Worm (Caenorhabditis elegans) whole organism, early embryonic: ENCODE data around the gene emre-1.

Source experiments
- B0310.2 ChIP-seq: sonication (generic microtip); optimal IDR thresholded peaks from 2 replicates; lab custom pipeline; 2016; ENCODE audit warnings: mild to moderate bottlenecking, missing genetic modification characterization, missing compliant biosample characterization
- F13C5.2 ChIP-seq: sonication (generic microtip); optimal IDR thresholded peaks from 2 replicates; lab custom pipeline; 2017; ENCODE audit warnings: mild to moderate bottlenecking, missing genetic modification characterization, inconsistent platforms, missing compliant biosample characterization
- aly-1 ChIP-seq: sonication (generic microtip); optimal IDR thresholded peaks from 2 replicates; lab custom pipeline; 2016; ENCODE audit warnings: missing genetic modification characterization, missing compliant biosample characterization
- ama-1 ChIP-seq: fragments of 150-350 bp; optimal IDR thresholded peaks from 2 replicates; lab custom pipeline; 2014
- ceh-13 ChIP-seq: fragments of 200-800 bp; sonication (Bioruptor generic); optimal IDR thresholded peaks from 2 replicates; lab custom pipeline; 2018; ENCODE audit warnings: mild to moderate bottlenecking, missing genetic modification characterization, missing compliant biosample characterization
- ceh-36 ChIP-seq: sonication (generic microtip); optimal IDR thresholded peaks from 2 replicates; lab custom pipeline; 2016; ENCODE audit warnings: missing genetic modification characterization, inconsistent platforms, missing compliant biosample characterization
- ets-7 ChIP-seq: sonication (generic microtip); optimal IDR thresholded peaks from 2 replicates; lab custom pipeline; 2016; ENCODE audit warnings: missing genotype, missing genetic modification characterization, missing compliant biosample characterization
- flt-1 ChIP-seq: fragments of 200-800 bp; sonication (Bioruptor generic); IDR thresholded peaks from 2 replicates; pipeline ENCODE4 v1.3.6; 2022; ENCODE audit warnings: missing genetic modification characterization, missing compliant biosample characterization
- hmbx-1 ChIP-seq: sonication (generic microtip); optimal IDR thresholded peaks from 2 replicates; lab custom pipeline; 2016; ENCODE audit warnings: mild to moderate bottlenecking, missing genetic modification characterization, missing compliant biosample characterization
- hmg-4 ChIP-seq: fragments of 200-800 bp; sonication (Bioruptor generic); optimal IDR thresholded peaks from 2 replicates; lab custom pipeline; 2018; ENCODE audit warnings: mild to moderate bottlenecking, missing genetic modification characterization, missing compliant biosample characterization
- hnd-1 ChIP-seq: sonication (generic microtip); optimal IDR thresholded peaks from 2 replicates; lab custom pipeline; 2016; ENCODE audit warnings: missing genetic modification characterization, missing compliant biosample characterization
- pes-1 ChIP-seq: fragments of 200-800 bp; sonication (Bioruptor generic); IDR thresholded peaks from 2 replicates; pipeline ENCODE4 v1.3.6; 2022; ENCODE audit warnings: missing genetic modification reagents, missing genetic modification characterization, missing compliant biosample characterization
- scrt-1 ChIP-seq: fragments of 200-800 bp; sonication (Bioruptor generic); IDR thresholded peaks from 2 replicates; pipeline ENCODE4 v1.3.6; 2022; ENCODE audit warnings: missing genetic modification characterization, missing compliant biosample characterization
- sea-1 ChIP-seq: fragments of 200-800 bp; sonication (Bioruptor generic); conservative IDR thresholded peaks from 2 replicates; pipeline ENCODE4 v1.3.6; 2022; ENCODE audit warnings: missing genetic modification characterization, missing compliant biosample characterization
- tbx-11 ChIP-seq: fragments of 200-800 bp; sonication (Bioruptor generic); IDR thresholded peaks from 2 replicates; pipeline ENCODE4 v1.3.6; 2022; ENCODE audit warnings: missing genetic modification characterization, missing compliant biosample characterization
- tbx-37 ChIP-seq: fragments of 200-800 bp; sonication (Bioruptor generic); conservative IDR thresholded peaks from 2 replicates; pipeline ENCODE4 v1.3.6; 2022; ENCODE audit warnings: missing genetic modification reagents, missing genetic modification characterization, missing compliant biosample characterization
- tra-4 ChIP-seq: sonication (generic microtip); optimal IDR thresholded peaks from 2 replicates; lab custom pipeline; 2017; ENCODE audit warnings: missing genetic modification characterization, missing compliant biosample characterization

emre-1 gene

ce11 chrX:14979388-14979787 is at the start of gene emre-1:
TSS of gene emre-1 (plus strand) at chrX:14979688.
- TF ChIP-seq ceh-13 (GFP tag; lab: Kevin White, UChicago) (no peak), tra-4 (no peak), hmbx-1 (no peak), scrt-1 (no peak), hnd-1 (tag; lab: Kevin White, UChicago) (no peak), F13C5.2 (tag; lab: Kevin White, UChicago) (no peak), ets-7 (tag; lab: Kevin White, UChicago) (no peak), hmg-4 (GFP tag; lab: Kevin White, UChicago) (no peak), ama-1 (no peak)

- TF ChIP-seq sea-1 (no peak), tra-4 (no peak), F13C5.2 (tag; lab: Kevin White, UChicago) (no peak), hmg-4 (GFP tag; lab: Kevin White, UChicago) (no peak), aly-1 (tag; lab: Kevin White, UChicago) (no peak), scrt-1 (no peak), tbx-37 (GFP tag; lab: Robert Waterston, UW) (no peak), tbx-11 (GFP tag; lab: Robert Waterston, UW) (no peak), flt-1 (GFP tag; lab: Robert Waterston, UW) (no peak), ceh-36 (no peak), ama-1 (no peak)
Measured at ce11 chrX:14931443-14931842, 48.0 kb upstream of the emre-1 start.

- no peak for TF ChIP-seq hnd-1 (tag; lab: Kevin White, UChicago)
- TF ChIP-seq tbx-37 (GFP tag; lab: Robert Waterston, UW), result no peak
- no peak for TF ChIP-seq hmbx-1
- no peak for TF ChIP-seq scrt-1
- TF ChIP-seq pes-1 (GFP tag; lab: Robert Waterston, UW), result no peak
- TF ChIP-seq ceh-36, result no peak
- TF ChIP-seq tbx-11 (GFP tag; lab: Robert Waterston, UW), result no peak
- TF ChIP-seq B0310.2 (tag; lab: Kevin White, UChicago), result no peak
- TF ChIP-seq ets-7 (tag; lab: Kevin White, UChicago), result no peak
- no peak for TF ChIP-seq tra-4
- TF ChIP-seq sea-1, result no peak
- no peak for TF ChIP-seq flt-1 (GFP tag; lab: Robert Waterston, UW)
- no peak for TF ChIP-seq ceh-13 (GFP tag; lab: Kevin White, UChicago)
- no peak for TF ChIP-seq aly-1 (tag; lab: Kevin White, UChicago)
- no peak for TF ChIP-seq F13C5.2 (tag; lab: Kevin White, UChicago)
- TF ChIP-seq ama-1, result no peak
- no peak for TF ChIP-seq hmg-4 (GFP tag; lab: Kevin White, UChicago)
Measured at ce11 chrX:14938188-14938587, 41.3 kb upstream of the emre-1 start.

ce11 chrX:14946217-14946463 is 33.3 kb upstream of the emre-1 start, which contains the start of gene mrp-5:
TSS of gene mrp-5 (minus strand) at chrX:14946317.
- TF ChIP-seq tbx-11 (GFP tag; lab: Robert Waterston, UW), result no peak
- TF ChIP-seq tbx-37 (GFP tag; lab: Robert Waterston, UW), result no peak
- TF ChIP-seq hmbx-1, result no peak

- TF ChIP-seq ama-1, result no peak
- TF ChIP-seq B0310.2 (tag; lab: Kevin White, UChicago), result no peak
- TF ChIP-seq F13C5.2 (tag; lab: Kevin White, UChicago), result peak; percentile 5
Measured at ce11 chrX:14946464-14947354, 32.8 kb upstream of the emre-1 start.

ce11 chrX:14947355-14947668 is 32.2 kb upstream of the emre-1 start:
- no peak for TF ChIP-seq ets-7 (tag; lab: Kevin White, UChicago)
- no peak for TF ChIP-seq ceh-36
- no peak for TF ChIP-seq aly-1 (tag; lab: Kevin White, UChicago)
- TF ChIP-seq tbx-11 (GFP tag; lab: Robert Waterston, UW), result no peak

- TF ChIP-seq tbx-37 (GFP tag; lab: Robert Waterston, UW), result no peak
- TF ChIP-seq F13C5.2 (tag; lab: Kevin White, UChicago), result no peak
- TF ChIP-seq hnd-1 (tag; lab: Kevin White, UChicago), result no peak
- no peak for TF ChIP-seq B0310.2 (tag; lab: Kevin White, UChicago)
- no peak for TF ChIP-seq tra-4
- no peak for TF ChIP-seq ceh-36
- no peak for TF ChIP-seq hmg-4 (GFP tag; lab: Kevin White, UChicago)
- no peak for TF ChIP-seq sea-1
- no peak for TF ChIP-seq pes-1 (GFP tag; lab: Robert Waterston, UW)
- TF ChIP-seq hmbx-1, result no peak
- TF ChIP-seq tbx-11 (GFP tag; lab: Robert Waterston, UW), result no peak
- TF ChIP-seq ets-7 (tag; lab: Kevin White, UChicago), result no peak
- TF ChIP-seq flt-1 (GFP tag; lab: Robert Waterston, UW), result no peak
Measured at ce11 chrX:14951797-14952196, 27.7 kb upstream of the emre-1 start.

ce11 chrX:14954548-14954947 is 24.9 kb upstream of the emre-1 start, which contains the start of gene pag-3:
TSS of gene pag-3 (minus strand) at chrX:14954648.
- TF ChIP-seq sea-1 (no peak), F13C5.2 (tag; lab: Kevin White, UChicago) (no peak), aly-1 (tag; lab: Kevin White, UChicago) (no peak), ets-7 (tag; lab: Kevin White, UChicago) (no peak), tbx-11 (GFP tag; lab: Robert Waterston, UW) (no peak), ceh-36 (no peak), tra-4 (no peak), pes-1 (GFP tag; lab: Robert Waterston, UW) (no peak), B0310.2 (tag; lab: Kevin White, UChicago) (no peak), hnd-1 (tag; lab: Kevin White, UChicago) (no peak), flt-1 (GFP tag; lab: Robert Waterston, UW) (no peak), ama-1 (no peak), ceh-13 (GFP tag; lab: Kevin White, UChicago) (no peak), hmbx-1 (no peak), tbx-37 (GFP tag; lab: Robert Waterston, UW) (no peak), scrt-1 (no peak), hmg-4 (GFP tag; lab: Kevin White, UChicago) (no peak)
